Worm (Caenorhabditis elegans): ENCODE data around the gene F35D2.3.

The F35D2.3 gene

DNA sequence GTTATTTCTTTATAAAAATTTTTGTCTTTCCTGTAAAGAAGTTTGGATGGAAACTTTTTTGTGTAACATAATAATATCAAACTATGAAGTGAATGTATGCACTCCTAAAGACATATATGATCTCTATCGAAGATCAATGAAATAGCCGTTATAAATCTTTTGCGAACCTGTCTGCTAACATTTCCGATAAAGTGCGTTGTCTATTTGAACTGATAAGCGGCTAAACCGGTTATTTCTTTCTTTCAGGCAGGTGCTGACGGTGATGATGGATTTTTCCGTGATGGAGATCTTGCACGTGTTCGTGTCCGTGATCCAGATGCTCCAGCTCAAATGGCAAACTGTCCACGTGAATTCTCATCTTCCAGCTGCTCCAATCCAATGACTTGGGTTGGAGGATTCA lies 38.9 kb upstream of the F35D2.3 start:
- TF ChIP-seq scrt-1 (GFP tag; IDR thresholded peaks at IDR 0.05) (no peak), flt-1 (GFP tag; IDR thresholded peaks at IDR 0.05) (no peak), ceh-36 (tag; optimal IDR thresholded peaks at IDR 0.05) (no peak), hnd-1 (tag; optimal IDR thresholded peaks at IDR 0.05) (no peak), ceh-13 (GFP tag; optimal IDR thresholded peaks at IDR 0.05) (no peak), hmg-4 (GFP tag; optimal IDR thresholded peaks at IDR 0.05) (no peak), ets-7 (tag; optimal IDR thresholded peaks at IDR 0.05) (no peak), pes-1 (GFP tag; IDR thresholded peaks at IDR 0.05) (no peak), tra-4 (tag; optimal IDR thresholded peaks at IDR 0.05) (no peak), B0310.2 (tag; optimal IDR thresholded peaks at IDR 0.05) (no peak), hmbx-1 (tag; optimal IDR thresholded peaks at IDR 0.05) (no peak)

- TF ChIP-seq hmbx-1 (tag; optimal IDR thresholded peaks at IDR 0.05) (no peak), B0310.2 (tag; optimal IDR thresholded peaks at IDR 0.05) (no peak), hmg-4 (GFP tag; optimal IDR thresholded peaks at IDR 0.05) (no peak), tbx-37 (GFP tag; conservative IDR thresholded peaks at IDR 0.05) (no peak), flt-1 (GFP tag; IDR thresholded peaks at IDR 0.05) (no peak), sea-1 (GFP tag; conservative IDR thresholded peaks at IDR 0.05) (no peak), F13C5.2 (tag; optimal IDR thresholded peaks at IDR 0.05) (no peak), scrt-1 (GFP tag; IDR thresholded peaks at IDR 0.05) (no peak), hnd-1 (tag; optimal IDR thresholded peaks at IDR 0.05) (no peak), ets-7 (tag; optimal IDR thresholded peaks at IDR 0.05) (no peak), ceh-13 (GFP tag; optimal IDR thresholded peaks at IDR 0.05) (no peak), tbx-11 (GFP tag; IDR thresholded peaks at IDR 0.05) (no peak)
These were observed 36.0 kb upstream of the F35D2.3 start, which contains the start of gene wrt-10 for ce11 chrII:7534369-7534768. wrt-10 (minus strand) TSS chrII:7534563.

DNA sequence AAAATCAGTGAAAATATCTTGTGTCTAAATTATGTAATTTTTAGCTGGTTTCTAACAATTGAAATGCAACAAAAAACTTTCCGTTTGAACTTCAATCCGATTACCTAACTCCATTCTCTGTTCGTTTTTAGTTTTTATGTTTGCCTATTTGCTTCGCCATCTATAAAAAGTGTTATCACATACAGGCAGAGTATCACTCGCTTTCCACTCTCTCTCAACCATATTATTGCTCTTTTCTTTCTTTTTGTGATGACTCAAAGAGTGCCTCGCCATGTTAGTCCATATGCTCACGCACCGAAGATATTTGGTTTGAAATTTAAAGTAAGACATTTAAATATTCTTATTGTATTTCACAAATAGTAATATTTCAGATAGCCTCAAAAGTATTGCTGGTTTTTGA lies 35.5 kb upstream of the F35D2.3 start, which contains the start of gene ZK1290.13:
Gene ZK1290.13 (plus strand): TSS at position 73 of the 400 bp plus-strand sequence.
- no peak for TF ChIP-seq sea-1 (GFP tag; conservative IDR thresholded peaks at IDR 0.05)
- TF ChIP-seq ets-7 (tag; optimal IDR thresholded peaks at IDR 0.05), result no peak
- TF ChIP-seq aly-1 (tag; optimal IDR thresholded peaks at IDR 0.05), result no peak
- TF ChIP-seq hmbx-1 (tag; optimal IDR thresholded peaks at IDR 0.05), result no peak
- no peak for TF ChIP-seq ceh-36 (tag; optimal IDR thresholded peaks at IDR 0.05)
- no peak for TF ChIP-seq hnd-1 (tag; optimal IDR thresholded peaks at IDR 0.05)
- TF ChIP-seq tbx-11 (GFP tag; IDR thresholded peaks at IDR 0.05), result no peak
- TF ChIP-seq pes-1 (GFP tag; IDR thresholded peaks at IDR 0.05), result no peak

DNA sequence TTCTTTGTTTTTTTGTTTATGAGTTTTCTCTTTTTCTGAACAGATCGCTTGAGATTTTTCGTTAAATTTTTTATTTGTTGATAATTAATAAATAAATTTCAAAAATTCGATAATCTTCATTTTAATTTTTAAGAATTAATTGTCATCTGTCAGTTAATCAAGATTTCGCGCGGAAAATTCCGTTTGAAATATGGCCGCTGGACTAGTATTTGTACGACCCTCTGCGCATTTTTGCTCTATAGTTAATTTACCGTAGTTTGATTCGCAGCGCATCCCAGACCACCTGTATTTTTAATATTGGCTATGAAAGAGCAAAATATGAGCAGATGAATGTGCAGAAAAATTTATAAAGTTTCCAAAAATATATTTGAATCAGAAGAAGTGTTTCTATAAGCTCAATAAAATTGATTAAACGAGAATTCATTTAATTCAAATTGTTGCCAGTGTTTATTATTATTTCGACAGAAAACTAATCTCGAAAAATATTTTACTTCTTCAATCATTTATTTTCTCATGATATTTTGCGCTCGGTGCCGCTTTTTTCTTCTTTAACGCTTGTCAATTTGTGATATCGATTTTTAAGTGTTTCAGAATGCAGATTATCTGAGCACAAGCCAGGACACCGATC lies 32.7 kb upstream of the F35D2.3 start, which contains the start of gene nfi-1:
Gene nfi-1 (plus strand): TSS at position 578 of the 628 bp plus-strand sequence.
- TF ChIP-seq hnd-1 (tag; optimal IDR thresholded peaks at IDR 0.05) (no peak), F13C5.2 (tag; optimal IDR thresholded peaks at IDR 0.05) (no peak), hmg-4 (GFP tag; optimal IDR thresholded peaks at IDR 0.05) (no peak), hmbx-1 (tag; optimal IDR thresholded peaks at IDR 0.05) (no peak), tbx-37 (GFP tag; conservative IDR thresholded peaks at IDR 0.05) (no peak), aly-1 (tag; optimal IDR thresholded peaks at IDR 0.05) (no peak), tra-4 (tag; optimal IDR thresholded peaks at IDR 0.05) (no peak), sea-1 (GFP tag; conservative IDR thresholded peaks at IDR 0.05) (no peak), ceh-13 (GFP tag; optimal IDR thresholded peaks at IDR 0.05) (no peak)

- TF ChIP-seq scrt-1 (GFP tag; IDR thresholded peaks at IDR 0.05) (no peak), tbx-11 (GFP tag; IDR thresholded peaks at IDR 0.05) (no peak), tra-4 (tag; optimal IDR thresholded peaks at IDR 0.05) (no peak), hnd-1 (tag; optimal IDR thresholded peaks at IDR 0.05) (no peak), flt-1 (GFP tag; IDR thresholded peaks at IDR 0.05) (no peak), tbx-37 (GFP tag; conservative IDR thresholded peaks at IDR 0.05) (no peak), ceh-13 (GFP tag; optimal IDR thresholded peaks at IDR 0.05) (no peak), F13C5.2 (tag; optimal IDR thresholded peaks at IDR 0.05) (no peak), ama-1 (optimal IDR thresholded peaks at IDR 0.05) (no peak), sea-1 (GFP tag; conservative IDR thresholded peaks at IDR 0.05) (no peak), aly-1 (tag; optimal IDR thresholded peaks at IDR 0.05) (no peak)
These were observed 27.5 kb upstream of the F35D2.3 start for ce11 chrII:7542952-7543351.

DNA sequence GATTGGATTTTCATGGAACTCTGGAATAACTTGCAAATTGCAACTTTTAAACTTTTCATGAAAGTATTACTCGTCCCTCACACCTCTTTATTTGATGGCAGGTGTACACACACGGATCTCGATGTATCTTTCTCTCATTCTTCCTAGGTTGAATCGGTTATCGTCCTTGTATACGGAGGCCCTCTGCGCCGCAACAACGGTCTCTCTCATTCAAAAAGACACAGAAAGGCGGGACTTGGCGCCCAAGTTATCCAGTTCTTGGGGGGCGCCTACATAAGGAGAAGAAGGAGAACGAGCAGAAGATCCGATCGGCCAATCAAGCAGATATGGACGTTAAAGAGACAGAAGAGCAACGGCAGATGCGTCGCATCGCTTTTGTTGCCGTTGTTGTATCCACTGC lies 26.6 kb upstream of the F35D2.3 start, which contains the start of gene rol-8:
Gene rol-8 (plus strand): TSS at position 301 of the 400 bp plus-strand sequence.
- no peak for TF ChIP-seq ama-1 (optimal IDR thresholded peaks at IDR 0.05)
- TF ChIP-seq pes-1 (GFP tag; IDR thresholded peaks at IDR 0.05), result no peak
- TF ChIP-seq tbx-11 (GFP tag; IDR thresholded peaks at IDR 0.05), result no peak
- TF ChIP-seq ets-7 (tag; optimal IDR thresholded peaks at IDR 0.05), result no peak

DNA sequence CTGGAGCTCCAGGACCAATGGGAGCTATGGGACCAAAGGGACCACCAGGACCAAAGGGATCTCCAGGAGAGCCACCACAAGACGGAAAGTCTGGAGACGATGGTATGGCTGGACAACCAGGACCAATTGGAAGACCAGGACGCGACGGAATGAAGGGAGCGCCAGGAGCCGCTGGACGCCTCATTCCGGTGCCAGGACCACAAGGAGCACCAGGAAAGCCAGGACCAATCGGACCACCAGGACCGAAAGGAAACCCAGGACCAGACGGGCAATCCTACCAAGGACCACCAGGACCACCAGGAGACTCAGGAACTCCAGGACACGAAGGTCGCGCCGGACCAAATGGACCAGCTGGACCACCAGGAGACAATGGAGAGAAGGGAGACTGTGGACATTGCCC lies 25.6 kb upstream of the F35D2.3 start:
- no peak for TF ChIP-seq pes-1 (GFP tag; IDR thresholded peaks at IDR 0.05)
- TF ChIP-seq ama-1 (optimal IDR thresholded peaks at IDR 0.05), result no peak
- no peak for TF ChIP-seq ceh-36 (tag; optimal IDR thresholded peaks at IDR 0.05)
- TF ChIP-seq scrt-1 (GFP tag; IDR thresholded peaks at IDR 0.05), result no peak
- no peak for TF ChIP-seq hnd-1 (tag; optimal IDR thresholded peaks at IDR 0.05)
- no peak for TF ChIP-seq hmbx-1 (tag; optimal IDR thresholded peaks at IDR 0.05)
- no peak for TF ChIP-seq tbx-37 (GFP tag; conservative IDR thresholded peaks at IDR 0.05)
- TF ChIP-seq tbx-11 (GFP tag; IDR thresholded peaks at IDR 0.05), result no peak

ce11 chrII:7545364-7545763 lies 25.0 kb upstream of the F35D2.3 start:
- TF ChIP-seq ama-1 (optimal IDR thresholded peaks at IDR 0.05) (no peak), ets-7 (tag; optimal IDR thresholded peaks at IDR 0.05) (no peak), hmg-4 (GFP tag; optimal IDR thresholded peaks at IDR 0.05) (no peak), scrt-1 (GFP tag; IDR thresholded peaks at IDR 0.05) (no peak), tra-4 (tag; optimal IDR thresholded peaks at IDR 0.05) (no peak), sea-1 (GFP tag; conservative IDR thresholded peaks at IDR 0.05) (no peak), B0310.2 (tag; optimal IDR thresholded peaks at IDR 0.05) (no peak), tbx-37 (GFP tag; conservative IDR thresholded peaks at IDR 0.05) (no peak), ceh-36 (tag; optimal IDR thresholded peaks at IDR 0.05) (no peak), hnd-1 (tag; optimal IDR thresholded peaks at IDR 0.05) (no peak), tbx-11 (GFP tag; IDR thresholded peaks at IDR 0.05) (no peak), F13C5.2 (tag; optimal IDR thresholded peaks at IDR 0.05) (no peak), aly-1 (tag; optimal IDR thresholded peaks at IDR 0.05) (no peak)

Measured in whole organism, early embryonic.